Worm (Caenorhabditis elegans): ENCODE results near the gene C50E10.1.

The C50E10.1 gene

ce11 chrII:12343710-12344109, 41.5 kb upstream of the C50E10.1 start:
- TF ChIP-seq lin-32 (GFP tag; optimal IDR thresholded peaks at IDR 0.05) (no peak), blmp-1 (tag; optimal IDR thresholded peaks at IDR 0.05) (no peak), ham-2 (GFP tag; optimal IDR thresholded peaks at IDR 0.05) (peak; percentile 30), lsy-2 (tag; optimal IDR thresholded peaks at IDR 0.05) (no peak), unc-39 (tag; optimal IDR thresholded peaks at IDR 0.05) (no peak), elt-3 (tag; optimal IDR thresholded peaks at IDR 0.05) (no peak)

- TF ChIP-seq sptf-1 (tag; optimal IDR thresholded peaks at IDR 0.05), result no peak
- no peak for TF ChIP-seq M03D4.4 (tag; optimal IDR thresholded peaks at IDR 0.05)
- TF ChIP-seq flh-1 (GFP tag; optimal IDR thresholded peaks at IDR 0.05), result no peak
- no peak for TF ChIP-seq snpc-4 (tag; optimal IDR thresholded peaks at IDR 0.05)
- no peak for TF ChIP-seq unc-120 (tag; optimal IDR thresholded peaks at IDR 0.05; ENCODE audit: poor library complexity, severe bottlenecking)
- no peak for TF ChIP-seq sem-2 (GFP tag; optimal IDR thresholded peaks at IDR 0.05)
Observed at ce11 chrII:12342928-12343327, 40.7 kb upstream of the C50E10.1 start.

- TF ChIP-seq ceh-39 (tag; optimal IDR thresholded peaks at IDR 0.05), result no peak
- no peak for TF ChIP-seq mls-2 (tag; optimal IDR thresholded peaks at IDR 0.05)
- TF ChIP-seq sptf-1 (tag; optimal IDR thresholded peaks at IDR 0.05), result no peak
- no peak for TF ChIP-seq M03D4.4 (tag; optimal IDR thresholded peaks at IDR 0.05)
- no peak for TF ChIP-seq nhr-2 (tag; optimal IDR thresholded peaks at IDR 0.05)
- no peak for TF ChIP-seq nhr-237 (tag; optimal IDR thresholded peaks at IDR 0.05)
- TF ChIP-seq cnd-1 (tag; optimal IDR thresholded peaks at IDR 0.05), result no peak
- no peak for TF ChIP-seq hlh-1 (tag; optimal IDR thresholded peaks at IDR 0.05)
- no peak for TF ChIP-seq ces-1 (GFP tag; optimal IDR thresholded peaks at IDR 0.05)
- no peak for TF ChIP-seq mab-5 (tag; optimal IDR thresholded peaks at IDR 0.05)
Observed at ce11 chrII:12341566-12342223, 39.4 kb upstream of the C50E10.1 start.

ce11 chrII:12339644-12340043, 37.4 kb upstream of the C50E10.1 start, which contains the start of gene sop-2:
sop-2 (plus strand) TSS chrII:12339944.
- TF ChIP-seq bed-3 (GFP tag; optimal IDR thresholded peaks at IDR 0.05) (no peak), zip-8 (tag; optimal IDR thresholded peaks at IDR 0.05) (no peak), mab-5 (tag; optimal IDR thresholded peaks at IDR 0.05) (no peak), lin-13 (tag; optimal IDR thresholded peaks at IDR 0.05) (no peak), ztf-11 (tag; optimal IDR thresholded peaks at IDR 0.05) (no peak), snpc-4 (tag; optimal IDR thresholded peaks at IDR 0.05) (no peak), hlh-1 (tag; optimal IDR thresholded peaks at IDR 0.05) (no peak), sem-2 (GFP tag; optimal IDR thresholded peaks at IDR 0.05) (no peak), nhr-2 (tag; optimal IDR thresholded peaks at IDR 0.05) (no peak), cnd-1 (tag; optimal IDR thresholded peaks at IDR 0.05) (no peak), unc-39 (tag; optimal IDR thresholded peaks at IDR 0.05) (no peak), blmp-1 (tag; optimal IDR thresholded peaks at IDR 0.05) (no peak), M03D4.4 (tag; optimal IDR thresholded peaks at IDR 0.05) (no peak), nhr-28 (tag; optimal IDR thresholded peaks at IDR 0.05) (no peak), sptf-1 (tag; optimal IDR thresholded peaks at IDR 0.05) (no peak), elt-3 (tag; optimal IDR thresholded peaks at IDR 0.05) (no peak), lin-32 (GFP tag; optimal IDR thresholded peaks at IDR 0.05) (no peak)

ce11 chrII:12339152-12339551, 36.9 kb upstream of the C50E10.1 start:
- TF ChIP-seq sptf-1 (tag; optimal IDR thresholded peaks at IDR 0.05) (peak; percentile 9), ceh-39 (tag; optimal IDR thresholded peaks at IDR 0.05) (peak; percentile 44), mep-1 (tag; optimal IDR thresholded peaks at IDR 0.05) (peak; percentile 65), pha-4 (tag; optimal IDR thresholded peaks at IDR 0.05) (peak; percentile 56), ces-1 (GFP tag; optimal IDR thresholded peaks at IDR 0.05) (peak; percentile 95), cnd-1 (tag; optimal IDR thresholded peaks at IDR 0.05) (peak; percentile 30), ceh-43 (GFP tag; optimal IDR thresholded peaks at IDR 0.05) (no peak), nhr-237 (tag; optimal IDR thresholded peaks at IDR 0.05) (peak; percentile 36), mls-2 (tag; optimal IDR thresholded peaks at IDR 0.05) (peak; percentile 79), lsy-2 (tag; optimal IDR thresholded peaks at IDR 0.05) (peak; percentile 87), ceh-83 (GFP tag; optimal IDR thresholded peaks at IDR 0.05) (no peak), unc-62 (GFP tag; optimal IDR thresholded peaks at IDR 0.05) (no peak), blmp-1 (tag; optimal IDR thresholded peaks at IDR 0.05) (no peak), snpc-4 (tag; optimal IDR thresholded peaks at IDR 0.05) (no peak), M03D4.4 (tag; optimal IDR thresholded peaks at IDR 0.05) (peak; percentile 10), nhr-76 (tag; optimal IDR thresholded peaks at IDR 0.05) (no peak), lin-13 (tag; optimal IDR thresholded peaks at IDR 0.05) (peak; percentile 19), unc-120 (tag; optimal IDR thresholded peaks at IDR 0.05; ENCODE audit: poor library complexity, severe bottlenecking) (peak; percentile 64)
